Worm (Caenorhabditis elegans): ENCODE measurements around the gene C50B6.1.

C50B6.1 gene

DNA sequence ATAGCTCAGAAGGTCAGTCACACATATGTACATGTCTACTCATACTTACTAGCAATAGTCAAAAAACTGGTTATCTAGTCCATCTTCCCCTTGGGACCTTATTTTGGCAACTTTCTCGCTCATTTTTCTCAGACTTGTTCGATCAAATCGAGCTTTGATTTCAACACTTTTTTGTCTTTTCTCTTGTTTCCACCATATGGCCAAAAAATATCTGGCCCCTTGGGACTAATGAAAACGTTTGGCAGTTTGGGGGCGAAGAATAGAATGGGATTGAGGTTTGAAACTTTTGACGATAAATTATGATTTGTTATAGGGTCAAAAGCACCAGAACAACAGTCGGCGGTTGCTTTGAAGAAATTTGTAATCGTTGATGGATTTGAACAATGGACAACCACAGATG is 43.7 kb downstream of the C50B6.1 start:
- TF ChIP-seq mel-28 (tag; optimal IDR thresholded peaks at IDR 0.05; ENCODE audit: borderline replicate concordance) (no peak), aptf-2 (GFP tag; conservative IDR thresholded peaks at IDR 0.05) (no peak), F37B4.10 (GFP tag; IDR thresholded peaks at IDR 0.05) (0 out of 2 replicates have a peak, but pooled peaks have one; percentile 62), ztf-25 (GFP tag; IDR thresholded peaks at IDR 0.05) (no peak)

DNA sequence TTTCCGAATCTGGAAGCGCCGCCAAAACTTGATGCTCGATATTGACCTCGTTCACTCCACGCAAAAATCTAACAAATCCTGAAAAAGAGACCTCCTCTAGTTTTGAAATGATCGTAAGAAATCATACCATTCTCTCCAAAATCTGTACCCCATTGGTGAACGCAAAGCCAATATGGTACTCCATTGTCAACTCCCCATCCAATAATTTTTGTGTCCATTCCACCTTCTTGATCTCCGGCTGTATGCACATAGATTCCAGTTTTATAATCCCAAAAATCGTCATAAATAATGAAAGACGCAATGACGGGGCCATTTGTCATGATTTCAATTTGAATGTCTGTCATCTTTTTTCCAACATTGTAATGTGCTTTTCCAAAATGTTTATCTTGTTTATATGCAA is 47.5 kb downstream of the C50B6.1 start:
- TF ChIP-seq lin-35 (GFP tag; optimal IDR thresholded peaks at IDR 0.05) (no peak), mxl-1 (tag; optimal IDR thresholded peaks at IDR 0.05) (no peak), Y95B8A.8 (GFP tag; IDR thresholded peaks at IDR 0.05) (no peak), ztf-25 (GFP tag; IDR thresholded peaks at IDR 0.05) (no peak), snpc-1.3 (tag; optimal IDR thresholded peaks at IDR 0.05; ENCODE audit: insufficient read depth) (no peak), F10E7.11 (tag; optimal IDR thresholded peaks at IDR 0.05) (no peak)

DNA sequence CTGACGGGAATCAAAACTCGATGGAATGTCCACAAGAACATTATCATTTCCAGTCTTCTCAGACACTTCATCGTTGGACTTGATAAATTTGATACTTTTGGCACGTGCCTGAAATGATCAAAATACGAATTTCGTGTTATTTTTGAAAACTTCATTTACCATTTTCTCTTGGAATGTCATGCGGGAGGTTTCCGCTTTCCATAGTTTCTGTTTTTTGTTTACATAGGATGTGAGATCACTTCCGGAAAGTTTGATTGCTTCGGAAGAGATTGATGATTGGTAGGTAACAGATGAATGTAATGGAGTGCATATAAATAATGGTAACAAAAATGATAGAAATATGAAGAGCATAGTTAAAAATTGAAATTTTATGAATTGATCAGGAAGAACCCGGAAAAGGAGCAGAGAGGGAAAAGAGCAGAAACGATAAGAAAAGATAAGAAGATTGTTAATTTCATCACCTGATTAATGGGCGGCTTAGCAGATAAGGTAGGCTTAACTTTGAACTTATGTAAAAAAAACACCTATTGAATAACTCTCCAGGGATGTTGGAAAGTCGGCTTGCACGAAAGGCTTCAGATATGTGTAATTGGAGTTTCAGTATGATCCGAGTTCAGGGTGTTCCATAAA is 49.1 kb downstream of the C50B6.1 start, which contains the start of gene F32H5.1:
TSS of gene F32H5.1 (minus strand) at position 386 of the 630 bp plus-strand sequence.
- TF ChIP-seq attf-5 (GFP tag; optimal IDR thresholded peaks at IDR 0.05) (no peak), Y95B8A.8 (GFP tag; IDR thresholded peaks at IDR 0.05) (0 out of 2 replicates have a peak, but pooled peaks have one; percentile 29), nhr-80 (tag; optimal IDR thresholded peaks at IDR 0.05) (peak; percentile 59), egrh-3 (GFP tag; IDR thresholded peaks at IDR 0.05) (no peak), Y79H2A.3 (GFP tag; conservative IDR thresholded peaks at IDR 0.05) (no peak), hlh-26 (GFP tag; conservative IDR thresholded peaks at IDR 0.05) (no peak)

Data from whole organism, young adult.